Worm (Caenorhabditis elegans) whole organism, L3 larva: ENCODE results near the gene mcu-1.

Experiments used
- R02D3.7 ChIP-seq: fragments of 150-350 bp; optimal IDR thresholded peaks from 2 replicates; lab custom pipeline; 2014; ENCODE audit warnings: missing biosample characterization, missing genetic modification characterization
- ZK546.5 ChIP-seq: sonication (generic microtip); optimal IDR thresholded peaks from 2 replicates; lab custom pipeline; 2017; ENCODE audit warnings: missing biosample characterization, missing genetic modification characterization
- aly-2 ChIP-seq: fragments of 150-350 bp; optimal IDR thresholded peaks from 2 replicates; lab custom pipeline; 2014; ENCODE audit warnings: missing biosample characterization, missing genetic modification characterization
- ama-1 ChIP-seq: fragments of 150-350 bp; optimal IDR thresholded peaks from 2 replicates; lab custom pipeline; 2018
- ceh-28 ChIP-seq: fragments of 150-350 bp; optimal IDR thresholded peaks from 2 replicates; lab custom pipeline; 2014; ENCODE audit warnings: missing biosample characterization, missing genetic modification reagents, missing genetic modification characterization
- ceh-82 ChIP-seq: fragments of 150-350 bp; optimal IDR thresholded peaks from 2 replicates; lab custom pipeline; 2014; ENCODE audit warnings: missing biosample characterization, missing genetic modification characterization
- ceh-9 ChIP-seq: sonication (generic microtip); optimal IDR thresholded peaks from 2 replicates; lab custom pipeline; 2018; ENCODE audit warnings: missing biosample characterization, missing genetic modification characterization
- daf-12 ChIP-seq: fragments of 150-350 bp; optimal IDR thresholded peaks from 2 replicates; lab custom pipeline; 2014; ENCODE audit warnings: missing biosample characterization, missing genetic modification reagents, missing genetic modification characterization
- elt-1 ChIP-seq: fragments of 150-350 bp; optimal IDR thresholded peaks from 2 replicates; lab custom pipeline; 2014; ENCODE audit warnings: missing biosample characterization, missing genetic modification characterization
- elt-2 ChIP-seq: sonication (generic microtip); optimal IDR thresholded peaks from 2 replicates; lab custom pipeline; 2016; ENCODE audit warnings: missing genetic modification reagents, mild to moderate bottlenecking, missing genetic modification characterization, missing compliant biosample characterization
- elt-3 ChIP-seq, 3 experiments: fragments of 150-350 bp in 1 of 3; sonication (generic microtip) in 2 of 3; optimal IDR thresholded peaks; 2 replicates in 2 of 3; 4 replicates in 1 of 3; lab custom pipeline; 2014 to 2017; ENCODE audit warnings: missing biosample characterization in 3 of 3, missing genetic modification characterization in 3 of 3
- eor-1 ChIP-seq, 2 experiments: fragments of 150-350 bp; optimal IDR thresholded peaks; 2 replicates each; lab custom pipeline; 2014 to 2018; ENCODE audit warnings: missing biosample characterization in 2 of 2, missing genetic modification characterization in 2 of 2
- fkh-10 ChIP-seq: sonication (generic microtip); optimal IDR thresholded peaks from 2 replicates; lab custom pipeline; 2017; ENCODE audit warnings: missing biosample characterization, missing genetic modification reagents, missing genetic modification characterization
- fkh-2 ChIP-seq: fragments of 150-350 bp; optimal IDR thresholded peaks from 2 replicates; lab custom pipeline; 2014; ENCODE audit warnings: missing biosample characterization, missing genetic modification reagents, missing genetic modification characterization
- fos-1 ChIP-seq: fragments of 150-350 bp; optimal IDR thresholded peaks from 2 replicates; lab custom pipeline; 2014; ENCODE audit warnings: missing biosample characterization, missing genetic modification characterization
- hmg-11 ChIP-seq: sonication (generic microtip); optimal IDR thresholded peaks from 2 replicates; lab custom pipeline; 2016; ENCODE audit warnings: missing genetic modification characterization, missing compliant biosample characterization
- jun-1 ChIP-seq: fragments of 150-350 bp; optimal IDR thresholded peaks from 2 replicates; lab custom pipeline; 2014; ENCODE audit warnings: missing biosample characterization, missing genetic modification reagents, missing genetic modification characterization
- lin-15B ChIP-seq: fragments of 150-350 bp; optimal IDR thresholded peaks from 2 replicates; lab custom pipeline; 2014; ENCODE audit warnings: missing biosample characterization, missing genetic modification characterization
- lin-39 ChIP-seq: fragments of 150-350 bp; optimal IDR thresholded peaks from 2 replicates; lab custom pipeline; 2018; ENCODE audit warnings: missing biosample characterization, missing genetic modification reagents, missing genetic modification characterization
- lsy-12 ChIP-seq: sonication (generic microtip); optimal IDR thresholded peaks from 2 replicates; lab custom pipeline; 2016; ENCODE audit warnings: mild to moderate bottlenecking, missing genetic modification characterization, missing compliant biosample characterization
- mdl-1 ChIP-seq: fragments of 150-350 bp; optimal IDR thresholded peaks from 2 replicates; lab custom pipeline; 2014; ENCODE audit warnings: missing biosample characterization, missing genetic modification characterization
- mml-1 ChIP-seq: fragments of 150-350 bp; sonication (generic microtip); optimal IDR thresholded peaks from 3 replicates; lab custom pipeline; 2014; ENCODE audit warnings: missing biosample characterization, missing genetic modification characterization
- nhr-11 ChIP-seq: fragments of 150-350 bp; optimal IDR thresholded peaks from 2 replicates; lab custom pipeline; 2014; ENCODE audit warnings: missing biosample characterization, missing genetic modification characterization
- nhr-12 ChIP-seq: fragments of 150-350 bp; optimal IDR thresholded peaks from 2 replicates; lab custom pipeline; 2014; ENCODE audit warnings: missing biosample characterization, missing genetic modification characterization
- nhr-23 ChIP-seq: fragments of 150-350 bp; optimal IDR thresholded peaks from 2 replicates; lab custom pipeline; 2014; ENCODE audit warnings: missing biosample characterization, missing genetic modification reagents, missing genetic modification characterization
- nhr-237 ChIP-seq: fragments of 150-350 bp; optimal IDR thresholded peaks from 2 replicates; lab custom pipeline; 2014; ENCODE audit warnings: missing biosample characterization, missing genetic modification characterization
- nhr-25 ChIP-seq: sonication (generic microtip); optimal IDR thresholded peaks from 2 replicates; lab custom pipeline; 2017; ENCODE audit warnings: missing biosample characterization, missing genetic modification characterization
- nhr-28 ChIP-seq: fragments of 150-350 bp; optimal IDR thresholded peaks from 2 replicates; lab custom pipeline; 2014; ENCODE audit warnings: missing biosample characterization, missing genetic modification characterization
- nhr-43 ChIP-seq: sonication (generic microtip); optimal IDR thresholded peaks from 2 replicates; lab custom pipeline; 2016; ENCODE audit warnings: mild to moderate bottlenecking, missing genetic modification characterization, missing compliant biosample characterization; ENCODE audit not compliant: poor library complexity, severe bottlenecking
- nhr-67 ChIP-seq: fragments of 150-350 bp; optimal IDR thresholded peaks from 2 replicates; lab custom pipeline; 2014; ENCODE audit warnings: missing biosample characterization, missing genetic modification characterization
- nhr-77 ChIP-seq: fragments of 150-350 bp; optimal IDR thresholded peaks from 2 replicates; lab custom pipeline; 2014; ENCODE audit warnings: missing biosample characterization, missing genetic modification characterization
- pha-4 ChIP-seq: fragments of 150-350 bp; optimal IDR thresholded peaks from 2 replicates; lab custom pipeline; 2014; ENCODE audit warnings: missing biosample characterization, missing genetic modification reagents, missing genetic modification characterization
- sea-2 ChIP-seq: fragments of 150-350 bp; sonication (generic microtip); optimal IDR thresholded peaks from 4 replicates; lab custom pipeline; 2014; ENCODE audit warnings: missing biosample characterization, missing genetic modification reagents, missing genetic modification characterization
- snpc-4 ChIP-seq: fragments of 150-350 bp; optimal IDR thresholded peaks from 2 replicates; lab custom pipeline; 2014; ENCODE audit warnings: missing biosample characterization, missing genetic modification characterization
- tbx-2 ChIP-seq: sonication (generic microtip); optimal IDR thresholded peaks from 2 replicates; lab custom pipeline; 2016; ENCODE audit warnings: mild to moderate bottlenecking, missing genetic modification characterization, missing compliant biosample characterization
- unc-39 ChIP-seq: sonication (generic microtip); optimal IDR thresholded peaks from 4 replicates; lab custom pipeline; 2017; ENCODE audit warnings: missing biosample characterization, missing genetic modification characterization
- unc-62 ChIP-seq: fragments of 150-350 bp; sonication (generic microtip); optimal IDR thresholded peaks from 4 replicates; lab custom pipeline; 2014; ENCODE audit warnings: missing biosample characterization, missing genetic modification reagents, missing genetic modification characterization
- zag-1 ChIP-seq: fragments of 150-350 bp; optimal IDR thresholded peaks from 2 replicates; lab custom pipeline; 2014; ENCODE audit warnings: missing biosample characterization, missing genetic modification characterization
- ztf-11 ChIP-seq: fragments of 150-350 bp; optimal IDR thresholded peaks from 2 replicates; lab custom pipeline; 2014; ENCODE audit warnings: missing biosample characterization, missing genetic modification characterization
- ztf-4 ChIP-seq: fragments of 150-350 bp; optimal IDR thresholded peaks from 2 replicates; lab custom pipeline; 2014; ENCODE audit warnings: missing biosample characterization, missing genetic modification characterization

The mcu-1 gene

DNA sequence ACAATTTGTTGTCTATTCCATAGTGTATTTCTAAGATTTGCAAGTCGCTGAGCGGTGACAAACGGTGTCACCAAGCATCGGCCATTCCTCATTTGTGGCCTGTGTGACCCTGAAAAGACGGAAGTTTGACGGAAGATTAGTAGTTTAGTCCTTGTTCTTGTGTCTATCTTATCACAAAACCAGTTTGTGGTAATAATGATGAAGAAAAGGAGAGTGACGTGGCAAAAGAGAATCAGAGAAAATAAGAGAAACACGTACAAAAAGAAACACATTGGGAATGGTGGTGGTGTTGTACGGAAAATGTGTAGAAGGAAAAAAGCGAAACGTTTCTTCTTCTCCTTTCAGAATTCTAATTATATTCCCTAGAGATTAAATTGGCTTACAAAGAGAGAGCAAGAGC, at the start of gene mcu-1:
mcu-1 (minus strand) TSS at position 109 of the 400 bp plus-strand sequence.
- peak; percentile 96 for TF ChIP-seq nhr-23 (tag; lab: Kevin White, UChicago)
- no peak for TF ChIP-seq nhr-28 (tag; lab: Kevin White, UChicago)
- TF ChIP-seq lin-15B (tag; lab: Kevin White, UChicago) = no peak
- TF ChIP-seq zag-1 (tag; lab: Kevin White, UChicago) = no peak
- TF ChIP-seq elt-2 = peak; percentile 16
- peak; percentile 10 for TF ChIP-seq hmg-11
- TF ChIP-seq elt-3 (tag; optimal IDR thresholded peaks at IDR 0.05; lab: Kevin White, UChicago) = peak in 1 of 3 experiments; percentile 52
- TF ChIP-seq lsy-12 (tag; lab: Kevin White, UChicago) = no peak
- TF ChIP-seq sea-2 = no peak
- TF ChIP-seq lin-39 (tag; lab: Kevin White, UChicago) = no peak
- TF ChIP-seq ceh-9 (tag; lab: Kevin White, UChicago) = no peak
- TF ChIP-seq pha-4 (tag; lab: Kevin White, UChicago) = no peak
- no peak for TF ChIP-seq fos-1
- TF ChIP-seq nhr-77 = no peak
- TF ChIP-seq R02D3.7 (tag; lab: Kevin White, UChicago) = no peak
- TF ChIP-seq mdl-1 = no peak
- TF ChIP-seq nhr-43 (tag; lab: Kevin White, UChicago) = peak; percentile 69
- peak; percentile 86 for TF ChIP-seq nhr-25
- TF ChIP-seq tbx-2 (tag; lab: Kevin White, UChicago) = no peak
- peak; percentile 55 for TF ChIP-seq ceh-28 (tag; lab: Kevin White, UChicago)
- no peak for TF ChIP-seq unc-62 (GFP tag; lab: Kevin White, UChicago)
- TF ChIP-seq jun-1 = peak; percentile 41

DNA sequence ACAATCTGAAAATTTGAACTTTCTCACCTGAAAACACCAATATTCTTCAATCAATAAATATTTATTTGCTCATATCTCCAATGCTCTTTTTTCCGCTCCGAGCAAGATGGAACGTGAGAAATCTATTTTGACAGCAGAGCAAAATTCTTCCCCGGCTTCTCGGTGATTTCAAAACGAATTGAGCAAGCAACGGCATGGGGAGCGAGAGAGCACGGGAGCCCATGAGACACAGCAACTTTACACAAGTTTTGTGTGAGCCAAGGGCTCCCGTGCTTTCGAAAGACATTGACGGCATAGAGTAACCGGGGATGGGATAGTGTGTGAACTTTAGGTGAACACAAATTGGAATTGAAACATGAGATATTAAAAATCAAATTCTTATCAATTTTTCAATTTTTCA, 47.8 kb upstream of the mcu-1 start:
- TF ChIP-seq lsy-12 (tag; lab: Kevin White, UChicago) (no peak), nhr-28 (tag; lab: Kevin White, UChicago) (no peak), elt-2 (no peak), ztf-11 (tag; lab: Kevin White, UChicago) (no peak), mml-1 (tag; lab: Kevin White, UChicago) (no peak), nhr-77 (no peak), nhr-23 (tag; lab: Kevin White, UChicago) (no peak), fkh-2 (tag; lab: Kevin White, UChicago) (no peak), nhr-237 (no peak), ztf-4 (tag; lab: Kevin White, UChicago) (no peak), elt-1 (tag; lab: Kevin White, UChicago) (no peak), tbx-2 (tag; lab: Kevin White, UChicago) (no peak), unc-39 (tag; lab: Kevin White, UChicago) (no peak), nhr-11 (tag; lab: Kevin White, UChicago) (no peak)

DNA sequence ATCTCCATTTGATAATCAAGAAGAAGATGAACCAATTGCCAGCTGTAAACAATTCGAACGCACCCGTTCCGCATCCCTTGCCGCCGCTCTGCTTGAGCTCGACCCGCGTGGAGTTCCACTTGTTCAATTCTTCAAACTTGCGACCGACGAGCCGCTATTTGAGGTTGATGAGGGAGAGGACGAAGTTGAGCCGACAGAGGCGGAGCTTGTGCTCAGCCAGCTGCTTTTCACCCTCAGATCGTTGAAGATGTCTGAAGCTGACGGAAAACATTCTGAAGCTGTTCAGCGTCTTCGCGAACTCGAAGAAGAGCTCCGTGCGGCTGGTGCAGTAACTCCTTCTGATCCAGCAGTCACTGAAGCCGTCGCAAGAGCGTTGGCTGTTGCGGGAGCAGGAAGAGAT, 46.8 kb upstream of the mcu-1 start:
- TF ChIP-seq jun-1 (no peak), ama-1 (lab: Kevin White, UChicago) (peak; percentile 39), aly-2 (tag; lab: Kevin White, UChicago) (peak; percentile 1)
- TF ChIP-seq, all 47 proteins: peak for 2

ce11 chrIV:5985422-5985821, 46.4 kb upstream of the mcu-1 start:
- no peak for TF ChIP-seq ZK546.5 (tag; lab: Kevin White, UChicago)
- TF ChIP-seq lin-39 (tag; lab: Kevin White, UChicago) = peak; percentile 8
- no peak for TF ChIP-seq sea-2

DNA sequence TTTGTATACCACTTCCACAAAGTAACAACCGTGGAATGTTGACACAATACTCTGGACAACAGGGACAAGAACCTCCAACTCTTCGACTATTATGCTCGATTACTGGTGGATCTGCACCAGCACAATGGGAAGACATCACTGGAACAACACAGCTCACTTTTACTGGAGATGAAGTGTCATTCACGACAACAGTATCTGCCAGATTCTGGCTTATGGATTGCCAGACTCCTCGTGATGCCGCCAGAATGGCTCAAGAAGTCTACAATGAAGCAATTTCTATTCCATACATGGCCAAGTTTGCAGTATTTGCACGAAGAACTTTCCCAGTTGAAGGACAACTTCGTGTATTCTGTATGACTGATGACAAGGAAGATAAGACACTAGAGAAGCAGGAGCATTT, 44.2 kb upstream of the mcu-1 start:
- TF ChIP-seq nhr-11 (tag; lab: Kevin White, UChicago) (no peak), ceh-9 (tag; lab: Kevin White, UChicago) (no peak), elt-2 (no peak), nhr-25 (no peak), nhr-67 (tag; lab: Kevin White, UChicago) (no peak), fkh-2 (tag; lab: Kevin White, UChicago) (no peak), lsy-12 (tag; lab: Kevin White, UChicago) (no peak), nhr-12 (tag; lab: Kevin White, UChicago) (no peak), ztf-4 (tag; lab: Kevin White, UChicago) (no peak), eor-1 (tag; optimal IDR thresholded peaks at IDR 0.05; lab: Kevin White, UChicago) (no peak), ztf-11 (tag; lab: Kevin White, UChicago) (no peak), nhr-237 (no peak), zag-1 (tag; lab: Kevin White, UChicago) (no peak), ceh-82 (tag; lab: Kevin White, UChicago) (no peak), ama-1 (lab: Kevin White, UChicago) (no peak), snpc-4 (tag; lab: Kevin White, UChicago) (no peak), tbx-2 (tag; lab: Kevin White, UChicago) (no peak), daf-12 (no peak), fos-1 (no peak), fkh-10 (GFP tag; lab: Kevin White, UChicago) (no peak)
